Worm (Caenorhabditis elegans) whole organism, mixed stage, embryonic: ENCODE measurements around the gene ttr-53.

Experiments
- flh-1 ChIP-seq: fragments of 200-800 bp; sonication (Bioruptor generic); optimal IDR thresholded peaks from 2 replicates; lab custom pipeline; 2018; ENCODE audit warnings: mild to moderate bottlenecking, missing genetic modification characterization, moderate library complexity, missing compliant biosample characterization
- ham-2 ChIP-seq: fragments of 200-800 bp; sonication (Bioruptor generic); optimal IDR thresholded peaks from 2 replicates; lab custom pipeline; 2018; ENCODE audit warnings: mild to moderate bottlenecking, missing genetic modification characterization, missing compliant biosample characterization
- mep-1 ChIP-seq: fragments of 150-350 bp; optimal IDR thresholded peaks from 2 replicates; lab custom pipeline; 2017; ENCODE audit warnings: missing biosample characterization, missing genetic modification reagents, missing genetic modification characterization, inconsistent platforms
- pha-4 ChIP-seq: fragments of 150-350 bp; optimal IDR thresholded peaks from 2 replicates; lab custom pipeline; 2018; ENCODE audit warnings: missing biosample characterization, missing genetic modification reagents, missing genetic modification characterization
- unc-62 ChIP-seq: fragments of 150-350 bp; optimal IDR thresholded peaks from 2 replicates; lab custom pipeline; 2014; ENCODE audit warnings: missing biosample characterization, missing genetic modification reagents, missing genetic modification characterization
- ztf-11 ChIP-seq: fragments of 150-350 bp; optimal IDR thresholded peaks from 2 replicates; lab custom pipeline; 2014; ENCODE audit warnings: missing biosample characterization, missing genetic modification characterization

ce11 chrIV:10135817-10136216 is 22.0 kb upstream of the ttr-53 start, which contains the start of gene K08F4.5:
- TF ChIP-seq pha-4 (tag; lab: Kevin White, UChicago) = no peak
- TF ChIP-seq mep-1 = no peak
- TF ChIP-seq unc-62 (GFP tag; lab: Kevin White, UChicago) = no peak
- no peak for TF ChIP-seq flh-1 (GFP tag; lab: Kevin White, UChicago)
- no peak for TF ChIP-seq ham-2 (GFP tag; lab: Kevin White, UChicago)
- TF ChIP-seq ztf-11 = no peak
